Worm (Caenorhabditis elegans) whole organism, early embryonic: ENCODE results near the gene cdc-25.2.

Source experiments
- B0310.2 ChIP-seq: sonication (generic microtip); optimal IDR thresholded peaks from 2 replicates; lab custom pipeline; 2016; ENCODE audit warnings: mild to moderate bottlenecking, missing genetic modification characterization, missing compliant biosample characterization
- F13C5.2 ChIP-seq: sonication (generic microtip); optimal IDR thresholded peaks from 2 replicates; lab custom pipeline; 2017; ENCODE audit warnings: mild to moderate bottlenecking, missing genetic modification characterization, inconsistent platforms, missing compliant biosample characterization
- aly-1 ChIP-seq: sonication (generic microtip); optimal IDR thresholded peaks from 2 replicates; lab custom pipeline; 2016; ENCODE audit warnings: missing genetic modification characterization, missing compliant biosample characterization
- ama-1 ChIP-seq: fragments of 150-350 bp; optimal IDR thresholded peaks from 2 replicates; lab custom pipeline; 2014
- ceh-13 ChIP-seq: fragments of 200-800 bp; sonication (Bioruptor generic); optimal IDR thresholded peaks from 2 replicates; lab custom pipeline; 2018; ENCODE audit warnings: mild to moderate bottlenecking, missing genetic modification characterization, missing compliant biosample characterization
- ceh-36 ChIP-seq: sonication (generic microtip); optimal IDR thresholded peaks from 2 replicates; lab custom pipeline; 2016; ENCODE audit warnings: missing genetic modification characterization, inconsistent platforms, missing compliant biosample characterization
- ets-7 ChIP-seq: sonication (generic microtip); optimal IDR thresholded peaks from 2 replicates; lab custom pipeline; 2016; ENCODE audit warnings: missing genotype, missing genetic modification characterization, missing compliant biosample characterization
- flt-1 ChIP-seq: fragments of 200-800 bp; sonication (Bioruptor generic); IDR thresholded peaks from 2 replicates; pipeline ENCODE4 v1.3.6; 2022; ENCODE audit warnings: missing genetic modification characterization, missing compliant biosample characterization
- hmbx-1 ChIP-seq: sonication (generic microtip); optimal IDR thresholded peaks from 2 replicates; lab custom pipeline; 2016; ENCODE audit warnings: mild to moderate bottlenecking, missing genetic modification characterization, missing compliant biosample characterization
- hmg-4 ChIP-seq: fragments of 200-800 bp; sonication (Bioruptor generic); optimal IDR thresholded peaks from 2 replicates; lab custom pipeline; 2018; ENCODE audit warnings: mild to moderate bottlenecking, missing genetic modification characterization, missing compliant biosample characterization
- hnd-1 ChIP-seq: sonication (generic microtip); optimal IDR thresholded peaks from 2 replicates; lab custom pipeline; 2016; ENCODE audit warnings: missing genetic modification characterization, missing compliant biosample characterization
- pes-1 ChIP-seq: fragments of 200-800 bp; sonication (Bioruptor generic); IDR thresholded peaks from 2 replicates; pipeline ENCODE4 v1.3.6; 2022; ENCODE audit warnings: missing genetic modification reagents, missing genetic modification characterization, missing compliant biosample characterization
- scrt-1 ChIP-seq: fragments of 200-800 bp; sonication (Bioruptor generic); IDR thresholded peaks from 2 replicates; pipeline ENCODE4 v1.3.6; 2022; ENCODE audit warnings: missing genetic modification characterization, missing compliant biosample characterization
- sea-1 ChIP-seq: fragments of 200-800 bp; sonication (Bioruptor generic); conservative IDR thresholded peaks from 2 replicates; pipeline ENCODE4 v1.3.6; 2022; ENCODE audit warnings: missing genetic modification characterization, missing compliant biosample characterization
- tbx-11 ChIP-seq: fragments of 200-800 bp; sonication (Bioruptor generic); IDR thresholded peaks from 2 replicates; pipeline ENCODE4 v1.3.6; 2022; ENCODE audit warnings: missing genetic modification characterization, missing compliant biosample characterization
- tbx-37 ChIP-seq: fragments of 200-800 bp; sonication (Bioruptor generic); conservative IDR thresholded peaks from 2 replicates; pipeline ENCODE4 v1.3.6; 2022; ENCODE audit warnings: missing genetic modification reagents, missing genetic modification characterization, missing compliant biosample characterization
- tra-4 ChIP-seq: sonication (generic microtip); optimal IDR thresholded peaks from 2 replicates; lab custom pipeline; 2017; ENCODE audit warnings: missing genetic modification characterization, missing compliant biosample characterization

cdc-25.2 gene

ce11 chrV:1578572-1579230, 11.8 kb downstream of the cdc-25.2 start:
- TF ChIP-seq hmg-4 (GFP tag; lab: Kevin White, UChicago): peak; percentile 58
- 0 out of 2 replicates have a peak, but pooled peaks have one; percentile 56 for TF ChIP-seq scrt-1 (GFP tag; lab: Robert Waterston, UW)
- TF ChIP-seq ceh-36 (tag; lab: Kevin White, UChicago): no peak

ce11 chrV:1579790-1580189, 12.9 kb downstream of the cdc-25.2 start:
- TF ChIP-seq ceh-13 (GFP tag; lab: Kevin White, UChicago) (no peak), B0310.2 (tag; lab: Kevin White, UChicago) (no peak), scrt-1 (GFP tag; lab: Robert Waterston, UW) (no peak), ama-1 (lab: Kevin White, UChicago) (no peak)

- TF ChIP-seq hnd-1: no peak
- TF ChIP-seq aly-1: no peak
- TF ChIP-seq hmbx-1 (tag; lab: Kevin White, UChicago): no peak
- no peak for TF ChIP-seq tra-4 (tag; lab: Kevin White, UChicago)
- TF ChIP-seq pes-1 (GFP tag; lab: Robert Waterston, UW): no peak
- no peak for TF ChIP-seq ama-1 (lab: Kevin White, UChicago)
- TF ChIP-seq flt-1 (GFP tag; lab: Robert Waterston, UW): no peak
- TF ChIP-seq scrt-1 (GFP tag; lab: Robert Waterston, UW): no peak
- no peak for TF ChIP-seq tbx-11 (GFP tag; lab: Robert Waterston, UW)
- TF ChIP-seq ceh-36 (tag; lab: Kevin White, UChicago): no peak
- TF ChIP-seq ceh-13 (GFP tag; lab: Kevin White, UChicago): no peak
- no peak for TF ChIP-seq tbx-37 (GFP tag; lab: Robert Waterston, UW)
Measured at ce11 chrV:1583242-1583641, 16.4 kb downstream of the cdc-25.2 start.

ce11 chrV:1585411-1585810, 18.5 kb downstream of the cdc-25.2 start, which contains the start of gene F16B4.7:
Gene F16B4.7 (plus strand): TSS chrV:1585711.
- TF ChIP-seq ceh-36 (tag; lab: Kevin White, UChicago) (peak; percentile 27), ama-1 (lab: Kevin White, UChicago) (no peak), scrt-1 (GFP tag; lab: Robert Waterston, UW) (no peak), tra-4 (tag; lab: Kevin White, UChicago) (peak; percentile 31), hmg-4 (GFP tag; lab: Kevin White, UChicago) (peak; percentile 25)

- no peak for TF ChIP-seq tbx-37 (GFP tag; lab: Robert Waterston, UW)
- no peak for TF ChIP-seq B0310.2 (tag; lab: Kevin White, UChicago)
- TF ChIP-seq scrt-1 (GFP tag; lab: Robert Waterston, UW): no peak
- no peak for TF ChIP-seq F13C5.2
- TF ChIP-seq hnd-1: no peak
- TF ChIP-seq tbx-11 (GFP tag; lab: Robert Waterston, UW): no peak
- no peak for TF ChIP-seq pes-1 (GFP tag; lab: Robert Waterston, UW)
- no peak for TF ChIP-seq ceh-36 (tag; lab: Kevin White, UChicago)
- no peak for TF ChIP-seq ama-1 (lab: Kevin White, UChicago)
- no peak for TF ChIP-seq tra-4 (tag; lab: Kevin White, UChicago)
- no peak for TF ChIP-seq aly-1
- TF ChIP-seq hmbx-1 (tag; lab: Kevin White, UChicago): no peak
- TF ChIP-seq hmg-4 (GFP tag; lab: Kevin White, UChicago): no peak
- no peak for TF ChIP-seq ceh-13 (GFP tag; lab: Kevin White, UChicago)
Measured at ce11 chrV:1586906-1587305, 20.0 kb downstream of the cdc-25.2 start, which contains the start of gene F16B4.6. Gene F16B4.6 (plus strand): TSS chrV:1587206.

ce11 chrV:1588128-1588527, 21.3 kb downstream of the cdc-25.2 start, which contains the start of gene F16B4.5:
Gene F16B4.5 (plus strand): TSS chrV:1588428.
- TF ChIP-seq ceh-36 (tag; lab: Kevin White, UChicago): no peak
- no peak for TF ChIP-seq tra-4 (tag; lab: Kevin White, UChicago)
- TF ChIP-seq scrt-1 (GFP tag; lab: Robert Waterston, UW): no peak
- TF ChIP-seq F13C5.2: no peak

- no peak for TF ChIP-seq ceh-36 (tag; lab: Kevin White, UChicago)
- TF ChIP-seq ceh-13 (GFP tag; lab: Kevin White, UChicago): no peak
- TF ChIP-seq B0310.2 (tag; lab: Kevin White, UChicago): no peak
- TF ChIP-seq ets-7: no peak
- TF ChIP-seq tbx-11 (GFP tag; lab: Robert Waterston, UW): no peak
- no peak for TF ChIP-seq flt-1 (GFP tag; lab: Robert Waterston, UW)
- TF ChIP-seq aly-1: no peak
- no peak for TF ChIP-seq ama-1 (lab: Kevin White, UChicago)
- TF ChIP-seq tbx-37 (GFP tag; lab: Robert Waterston, UW): no peak
- TF ChIP-seq sea-1 (GFP tag; lab: Robert Waterston, UW): no peak
- no peak for TF ChIP-seq tra-4 (tag; lab: Kevin White, UChicago)
- no peak for TF ChIP-seq scrt-1 (GFP tag; lab: Robert Waterston, UW)
- no peak for TF ChIP-seq pes-1 (GFP tag; lab: Robert Waterston, UW)
- TF ChIP-seq hnd-1: no peak
- TF ChIP-seq hmg-4 (GFP tag; lab: Kevin White, UChicago): no peak
Measured at ce11 chrV:1593799-1594420, 27.0 kb downstream of the cdc-25.2 start, which contains the start of gene F16B4.4. Gene F16B4.4 (plus strand): TSS chrV:1594019.
